Worm (Caenorhabditis elegans) whole organism, L1 larva: ENCODE measurements around the gene Y110A2AL.4.

Experiments
- C16A3.4 ChIP-seq: fragments of 150-350 bp; optimal IDR thresholded peaks from 2 replicates; lab custom pipeline; 2014; ENCODE audit warnings: missing biosample characterization, missing genetic modification characterization
- C34B4.2 ChIP-seq: sonication (generic microtip); optimal IDR thresholded peaks from 2 replicates; lab custom pipeline; 2017; ENCODE audit warnings: mild to moderate bottlenecking, missing genetic modification characterization, missing compliant biosample characterization
- F16B12.6 ChIP-seq: fragments of 150-350 bp; optimal IDR thresholded peaks from 2 replicates; lab custom pipeline; 2014; ENCODE audit warnings: missing biosample characterization, missing genetic modification characterization
- ceh-82 ChIP-seq, 3 experiments: fragments of 150-350 bp in 1 of 3; sonication (generic microtip) in 2 of 3; optimal IDR thresholded peaks; 2 replicates each; lab custom pipeline; 2014 to 2017; ENCODE audit warnings: missing biosample characterization in 3 of 3, missing genetic modification characterization in 3 of 3
- ceh-88 ChIP-seq: fragments of 200-800 bp; sonication (Bioruptor generic); IDR thresholded peaks from 2 replicates; pipeline ENCODE4 v1.3.6; 2022; ENCODE audit warnings: missing genetic modification characterization, missing compliant biosample characterization
- ceh-90 ChIP-seq: sonication (generic microtip); optimal IDR thresholded peaks from 2 replicates; lab custom pipeline; 2016; ENCODE audit warnings: missing genetic modification characterization, missing compliant biosample characterization
- ces-1 ChIP-seq: fragments of 150-350 bp; optimal IDR thresholded peaks from 2 replicates; lab custom pipeline; 2014; ENCODE audit warnings: missing biosample characterization, missing genetic modification reagents, missing genetic modification characterization
- efl-1 ChIP-seq, 4 experiments: fragments of 150-350 bp; optimal IDR thresholded peaks in 3 of 4; peaks in 1 of 4; 1 replicate in 1 of 4; 2 replicates in 3 of 4; lab custom pipeline; 2014; ENCODE audit warnings: missing biosample characterization in 2 of 4, missing genetic modification characterization in 2 of 4, missing genetic modification reagents in 2 of 4
- efl-3 ChIP-seq: fragments of 200-800 bp; sonication (Bioruptor generic); optimal IDR thresholded peaks from 2 replicates; lab custom pipeline; 2018; ENCODE audit warnings: mild to moderate bottlenecking, missing genetic modification characterization, missing compliant biosample characterization
- egl-13 ChIP-seq: sonication (generic microtip); optimal IDR thresholded peaks from 2 replicates; lab custom pipeline; 2016; ENCODE audit warnings: missing genotype, missing genetic modification reagents, missing genetic modification characterization, missing compliant biosample characterization
- ets-5 ChIP-seq: fragments of 200-800 bp; sonication (Bioruptor generic); IDR thresholded peaks from 2 replicates; pipeline ENCODE4 v1.3.6; 2022; ENCODE audit warnings: missing genetic modification characterization, missing compliant biosample characterization
- fkh-4 ChIP-seq: sonication (generic microtip); optimal IDR thresholded peaks from 2 replicates; lab custom pipeline; 2016; ENCODE audit warnings: missing compliant biosample characterization, missing genetic modification characterization, borderline replicate concordance
- fkh-8 ChIP-seq: sonication (generic microtip); optimal IDR thresholded peaks from 2 replicates; lab custom pipeline; 2016; ENCODE audit warnings: mild to moderate bottlenecking, missing genetic modification characterization, missing compliant biosample characterization
- fos-1 ChIP-seq: fragments of 150-350 bp; optimal IDR thresholded peaks from 2 replicates; lab custom pipeline; 2014; ENCODE audit warnings: missing biosample characterization, missing genetic modification characterization
- grh-1 ChIP-seq: fragments of 200-800 bp; sonication (Bioruptor generic); IDR thresholded peaks from 2 replicates; pipeline ENCODE4 v1.3.6; 2022; ENCODE audit warnings: missing genetic modification reagents, missing genetic modification characterization, missing compliant biosample characterization
- irx-1 ChIP-seq: sonication (generic microtip); optimal IDR thresholded peaks from 2 replicates; lab custom pipeline; 2016; ENCODE audit warnings: missing genetic modification characterization, missing compliant biosample characterization
- jun-1 ChIP-seq: fragments of 150-350 bp; optimal IDR thresholded peaks from 2 replicates; lab custom pipeline; 2014; ENCODE audit warnings: missing biosample characterization, missing genetic modification reagents, missing genetic modification characterization
- lin-13 ChIP-seq: fragments of 150-350 bp; optimal IDR thresholded peaks from 2 replicates; lab custom pipeline; 2014; ENCODE audit warnings: missing biosample characterization, missing genetic modification reagents, missing genetic modification characterization
- lin-14 ChIP-seq: fragments of 200-800 bp; sonication (Bioruptor generic); optimal IDR thresholded peaks from 2 replicates; lab custom pipeline; 2018; ENCODE audit warnings: mild to moderate bottlenecking, missing genetic modification characterization, moderate library complexity, missing compliant biosample characterization
- lin-35 ChIP-seq, 2 experiments: fragments of 150-350 bp; optimal IDR thresholded peaks; 2 replicates each; lab custom pipeline; 2014; ENCODE audit warnings: missing biosample characterization in 2 of 2, missing genetic modification characterization in 2 of 2, missing genetic modification reagents in 2 of 2
- lir-3 ChIP-seq: sonication (generic microtip); optimal IDR thresholded peaks from 2 replicates; lab custom pipeline; 2016; ENCODE audit warnings: mild to moderate bottlenecking, missing genetic modification characterization, moderate library complexity, missing compliant biosample characterization; ENCODE audit not compliant: poor library complexity
- mdl-1 ChIP-seq, 2 experiments: fragments of 150-350 bp; optimal IDR thresholded peaks; 2 replicates each; lab custom pipeline; 2014 to 2017; ENCODE audit warnings: missing biosample characterization in 2 of 2, missing genetic modification characterization in 2 of 2, inconsistent platforms in 1 of 2
- mep-1 ChIP-seq: fragments of 150-350 bp; optimal IDR thresholded peaks from 2 replicates; lab custom pipeline; 2014; ENCODE audit warnings: missing biosample characterization, missing genetic modification characterization
- nhr-20 ChIP-seq: sonication (generic microtip); optimal IDR thresholded peaks from 2 replicates; lab custom pipeline; 2016; ENCODE audit warnings: mild to moderate bottlenecking, missing genetic modification characterization, missing compliant biosample characterization
- nhr-237 ChIP-seq: fragments of 150-350 bp; optimal IDR thresholded peaks from 2 replicates; lab custom pipeline; 2014; ENCODE audit warnings: missing biosample characterization, missing genetic modification characterization
- nhr-28 ChIP-seq: fragments of 150-350 bp; optimal IDR thresholded peaks from 2 replicates; lab custom pipeline; 2014; ENCODE audit warnings: missing biosample characterization, missing genetic modification characterization
- nhr-47 ChIP-seq: sonication (generic microtip); optimal IDR thresholded peaks from 2 replicates; lab custom pipeline; 2016; ENCODE audit warnings: mild to moderate bottlenecking, missing genetic modification characterization, moderate library complexity, missing compliant biosample characterization
- nhr-77 ChIP-seq: fragments of 150-350 bp; optimal IDR thresholded peaks from 2 replicates; lab custom pipeline; 2014; ENCODE audit warnings: missing biosample characterization, missing genetic modification characterization
- nhr-84 ChIP-seq: sonication (generic microtip); optimal IDR thresholded peaks from 2 replicates; lab custom pipeline; 2017; ENCODE audit warnings: missing biosample characterization, missing genetic modification characterization
- skn-1 ChIP-seq: fragments of 150-350 bp; optimal IDR thresholded peaks from 2 replicates; lab custom pipeline; 2014; ENCODE audit warnings: missing biosample characterization, missing genetic modification characterization
- sox-4 ChIP-seq: sonication (generic microtip); optimal IDR thresholded peaks from 2 replicates; lab custom pipeline; 2016; ENCODE audit warnings: missing genetic modification characterization, missing compliant biosample characterization
- sptf-1 ChIP-seq: fragments of 150-350 bp; optimal IDR thresholded peaks from 2 replicates; lab custom pipeline; 2014; ENCODE audit warnings: missing biosample characterization, missing genetic modification characterization
- tlp-1 ChIP-seq: fragments of 150-350 bp; optimal IDR thresholded peaks from 2 replicates; lab custom pipeline; 2014; ENCODE audit warnings: missing biosample characterization, missing genetic modification characterization
- unc-98 ChIP-seq: fragments of 200-800 bp; sonication (Bioruptor generic); IDR thresholded peaks from 2 replicates; pipeline ENCODE4 v1.3.6; 2022; ENCODE audit warnings: missing genetic modification characterization, missing compliant biosample characterization
- zag-1 ChIP-seq: fragments of 150-350 bp; optimal IDR thresholded peaks from 2 replicates; lab custom pipeline; 2014; ENCODE audit warnings: missing biosample characterization, missing genetic modification characterization
- zip-4 ChIP-seq: fragments of 200-800 bp; sonication (Bioruptor generic); optimal IDR thresholded peaks from 2 replicates; lab custom pipeline; 2018; ENCODE audit warnings: mild to moderate bottlenecking, missing genetic modification characterization, moderate library complexity, missing compliant biosample characterization

Gene Y110A2AL.4

ce11 chrII:2862557-2863035 lies 23.5 kb downstream of the Y110A2AL.4 start:
- TF ChIP-seq nhr-47 (no peak), efl-1 (optimal IDR thresholded peaks at IDR 0.05; lab: Kevin White, UChicago) (no peak), efl-1 (GFP tag; optimal IDR thresholded peaks at IDR 0.05 in 1 of 2; lab: Kevin White, UChicago) (peak in 1 of 2 experiments; percentile 37)
- TF ChIP-seq, all 84 proteins: peak for 1

ce11 chrII:2864229-2864628 lies 25.1 kb downstream of the Y110A2AL.4 start, which contains the start of gene Y110A2AL.5:
Gene Y110A2AL.5, plus strand, starts transcription at chrII:2864529.
- TF ChIP-seq nhr-28 (tag; lab: Kevin White, UChicago) (no peak), skn-1 (tag; lab: Kevin White, UChicago) (no peak), ets-5 (GFP tag; lab: Robert Waterston, UW) (no peak), unc-98 (GFP tag; lab: Robert Waterston, UW) (no peak), lin-14 (GFP tag; lab: Kevin White, UChicago) (no peak), mdl-1 (tag; optimal IDR thresholded peaks at IDR 0.05; lab: Kevin White, UChicago) (no peak), fos-1 (tag; lab: Kevin White, UChicago) (no peak), F16B12.6 (tag; lab: Kevin White, UChicago) (no peak), ceh-82 (tag; optimal IDR thresholded peaks at IDR 0.05; lab: Kevin White, UChicago) (no peak), irx-1 (no peak), ceh-88 (GFP tag; lab: Robert Waterston, UW) (no peak), nhr-237 (tag; lab: Kevin White, UChicago) (no peak), efl-3 (GFP tag; lab: Kevin White, UChicago) (no peak), fkh-4 (tag; lab: Kevin White, UChicago) (no peak)

ce11 chrII:2865355-2865754 lies 26.3 kb downstream of the Y110A2AL.4 start:
- TF ChIP-seq lin-13 (GFP tag; lab: Kevin White, UChicago) (no peak), ces-1 (no peak), mep-1 (tag; lab: Kevin White, UChicago) (no peak), egl-13 (tag; lab: Kevin White, UChicago) (no peak), nhr-20 (tag; lab: Kevin White, UChicago) (no peak), jun-1 (no peak), C34B4.2 (tag; lab: Kevin White, UChicago) (no peak), sptf-1 (no peak), zag-1 (tag; lab: Kevin White, UChicago) (no peak), C16A3.4 (tag; lab: Kevin White, UChicago) (no peak), nhr-84 (tag; lab: Kevin White, UChicago) (no peak), ceh-90 (tag; lab: Kevin White, UChicago) (no peak)

ce11 chrII:2866541-2867124 lies 27.5 kb downstream of the Y110A2AL.4 start, which contains the start of the genes Y110A2AL.9 and Y110A2AL.3:
Gene Y110A2AL.9, minus strand, starts transcription at chrII:2866641.
Gene Y110A2AL.3, plus strand, starts transcription at chrII:2867074.
- no peak for TF ChIP-seq nhr-77 (tag; lab: Kevin White, UChicago)
- TF ChIP-seq zip-4 (GFP tag; lab: Kevin White, UChicago): no peak
- TF ChIP-seq jun-1: no peak
- no peak for TF ChIP-seq tlp-1 (tag; lab: Kevin White, UChicago)
- no peak for TF ChIP-seq F16B12.6 (tag; lab: Kevin White, UChicago)
- no peak for TF ChIP-seq sox-4 (tag; lab: Kevin White, UChicago)
- TF ChIP-seq nhr-237 (tag; lab: Kevin White, UChicago): no peak
- no peak for TF ChIP-seq lir-3 (tag; lab: Kevin White, UChicago)
- TF ChIP-seq ceh-88 (GFP tag; lab: Robert Waterston, UW): no peak
- no peak for TF ChIP-seq grh-1 (GFP tag; lab: Robert Waterston, UW)
- TF ChIP-seq lin-35 (GFP tag; optimal IDR thresholded peaks at IDR 0.05; lab: Kevin White, UChicago): no peak
- TF ChIP-seq zag-1 (tag; lab: Kevin White, UChicago): no peak
- no peak for TF ChIP-seq fkh-8 (tag; lab: Kevin White, UChicago)
